Fruit fly (Drosophila melanogaster) whole organism, adult: ENCODE measurements around the gene CG42764.

Source experiments
- CG11617 ChIP-seq: fragments of 200-800 bp; sonication (Bioruptor generic); optimal IDR thresholded peaks from 2 replicates; lab custom pipeline; 2017; ENCODE audit warnings: mild to moderate bottlenecking, missing biosample characterization, missing genetic modification reagents, missing genetic modification characterization
- CG12768 ChIP-seq: fragments of 200-800 bp; sonication (Bioruptor generic); optimal IDR thresholded peaks from 2 replicates; lab custom pipeline; 2017; ENCODE audit warnings: missing biosample characterization, missing genetic modification characterization, mild to moderate bottlenecking, moderate library complexity, missing genetic modification reagents
- CG33017 ChIP-seq: fragments of 200-800 bp; sonication (Bioruptor generic); optimal IDR thresholded peaks from 2 replicates; lab custom pipeline; 2018; ENCODE audit warnings: missing biosample characterization, mild to moderate bottlenecking, missing genetic modification characterization, moderate library complexity
- Mnt ChIP-seq: fragments of 200-800 bp; sonication (Bioruptor generic); optimal IDR thresholded peaks from 2 replicates; lab custom pipeline; 2016; ENCODE audit warnings: missing biosample characterization, mild to moderate bottlenecking, missing genetic modification characterization
- bab1 ChIP-seq: fragments of 200-800 bp; sonication (Bioruptor generic); optimal IDR thresholded peaks from 3 replicates; lab custom pipeline; 2019; ENCODE audit warnings: missing biosample characterization, mild to moderate bottlenecking, missing genetic modification characterization, moderate library complexity
- kay ChIP-seq: fragments of 200-800 bp; sonication (Bioruptor generic); peaks from one replicate; lab custom pipeline; 2016; ENCODE audit warnings: missing biosample characterization, missing genetic modification characterization, borderline replicate concordance
- pad ChIP-seq: fragments of 200-800 bp; sonication (Bioruptor generic); optimal IDR thresholded peaks from 3 replicates; lab custom pipeline; 2017; ENCODE audit warnings: missing biosample characterization, missing genetic modification characterization, mild to moderate bottlenecking, moderate library complexity, missing genetic modification reagents
- toe ChIP-seq: fragments of 200-800 bp; sonication (Bioruptor generic); optimal IDR thresholded peaks from 2 replicates; lab custom pipeline; 2016; ENCODE audit warnings: missing biosample characterization, missing genetic modification characterization

dm6 chr3L:20503256-20503655, 37.4 kb upstream of the CG42764 start:
- TF ChIP-seq Mnt (GFP tag; lab: Kevin White, UChicago) (no peak), CG12768 (GFP tag; lab: Kevin White, UChicago) (no peak), toe (GFP tag; lab: Kevin White, UChicago) (no peak), CG11617 (GFP tag; lab: Kevin White, UChicago) (no peak), pad (GFP tag; lab: Kevin White, UChicago) (no peak), CG33017 (tag; lab: Kevin White, UChicago) (no peak), bab1 (no peak), kay (GFP tag; lab: Kevin White, UChicago) (no peak)
